Worm (Caenorhabditis elegans) whole organism, L2 larva: ENCODE measurements around the gene cyp-31A2.

Experiments used
- F13H6.1 ChIP-seq: sonication (generic microtip); optimal IDR thresholded peaks from 2 replicates; lab custom pipeline; 2016; ENCODE audit warnings: missing genetic modification characterization, missing compliant biosample characterization
- lin-39 ChIP-seq: fragments of 150-350 bp; optimal IDR thresholded peaks from 2 replicates; lab custom pipeline; 2014; ENCODE audit warnings: missing biosample characterization, missing genetic modification reagents, missing genetic modification characterization
- mdl-1 ChIP-seq, 2 experiments: fragments of 150-350 bp in 1 of 2; sonication (generic microtip) in 1 of 2; optimal IDR thresholded peaks; 2 replicates each; lab custom pipeline; 2017; ENCODE audit warnings: missing biosample characterization in 2 of 2, missing genetic modification characterization in 2 of 2
- nhr-10 ChIP-seq: sonication (generic microtip); optimal IDR thresholded peaks from 2 replicates; lab custom pipeline; 2017; ENCODE audit warnings: missing biosample characterization, missing genetic modification characterization
- nhr-11 ChIP-seq: fragments of 150-350 bp; optimal IDR thresholded peaks from 2 replicates; lab custom pipeline; 2014; ENCODE audit warnings: missing biosample characterization, missing genetic modification characterization
- sma-3 ChIP-seq: sonication (generic microtip); optimal IDR thresholded peaks from 2 replicates; lab custom pipeline; 2016; ENCODE audit warnings: missing genetic modification reagents, missing genetic modification characterization, missing compliant biosample characterization

DNA sequence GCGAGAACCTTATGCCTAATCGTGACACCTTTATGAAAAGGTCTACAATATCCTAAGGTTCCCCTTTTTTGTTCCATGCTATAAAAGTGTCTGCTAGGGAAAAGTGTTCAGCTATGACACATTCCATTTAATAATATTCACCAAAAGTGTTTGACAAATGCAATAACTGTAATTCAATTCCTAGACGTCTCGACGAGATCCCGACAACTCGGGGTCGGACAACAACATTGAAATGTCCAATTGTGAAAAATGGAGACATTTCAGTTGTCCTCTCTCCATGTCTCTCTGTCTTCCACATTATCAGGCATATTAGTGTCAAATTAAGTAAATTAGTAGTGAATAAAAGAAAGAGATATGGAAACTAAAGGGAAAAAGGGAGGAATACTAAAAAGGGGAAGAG is 27.7 kb downstream of the cyp-31A2 start:
- no peak for TF ChIP-seq lin-39
- no peak for TF ChIP-seq mdl-1 (tag; optimal IDR thresholded peaks at IDR 0.05; lab: Kevin White, UChicago)
- TF ChIP-seq nhr-11 (tag; lab: Kevin White, UChicago), result no peak
- TF ChIP-seq sma-3, result no peak
- no peak for TF ChIP-seq nhr-10 (tag; lab: Kevin White, UChicago)
- TF ChIP-seq F13H6.1 (tag; lab: Kevin White, UChicago), result no peak
